Fruit fly (Drosophila melanogaster) whole organism, embryonic: ENCODE results near the gene ago.

ENCODE experiments used
- CG10366 ChIP-seq: fragments of 200-800 bp; sonication (Bioruptor generic); IDR thresholded peaks from 2 replicates; pipeline ENCODE4 v1.3.6; 2022; ENCODE audit warnings: missing biosample characterization, missing genetic modification characterization
- CG10654 ChIP-seq: fragments of 200-800 bp; sonication (Bioruptor generic); optimal IDR thresholded peaks from 2 replicates; lab custom pipeline; 2016; ENCODE audit warnings: missing biosample characterization, missing genetic modification characterization
- CG11085 ChIP-seq: fragments of 200-800 bp; sonication (Bioruptor generic); IDR thresholded peaks from 2 replicates; pipeline ENCODE4 v1.3.6; 2022; ENCODE audit warnings: missing biosample characterization, missing genetic modification characterization
- CG12299 ChIP-seq: fragments of 200-800 bp; sonication (Bioruptor generic); optimal IDR thresholded peaks from 2 replicates; lab custom pipeline; 2018; ENCODE audit warnings: missing biosample characterization, mild to moderate bottlenecking, missing genetic modification characterization
- CG13296 ChIP-seq: fragments of 200-800 bp; sonication (Bioruptor generic); optimal IDR thresholded peaks from 3 replicates; lab custom pipeline; 2018; ENCODE audit warnings: missing biosample characterization, mild to moderate bottlenecking, missing genetic modification characterization
- CG13424 ChIP-seq: fragments of 200-800 bp; sonication (Bioruptor generic); optimal IDR thresholded peaks from 2 replicates; lab custom pipeline; 2019; ENCODE audit warnings: missing biosample characterization, mild to moderate bottlenecking, missing genetic modification characterization, moderate library complexity
- CG14667 ChIP-seq: fragments of 200-800 bp; sonication (Bioruptor generic); IDR thresholded peaks from 2 replicates; pipeline ENCODE4 v1.3.6; 2022; ENCODE audit warnings: missing biosample characterization, missing genetic modification characterization
- CG15269 ChIP-seq: fragments of 200-800 bp; sonication (Bioruptor generic); optimal IDR thresholded peaks from 2 replicates; lab custom pipeline; 2018; ENCODE audit warnings: missing biosample characterization, mild to moderate bottlenecking, missing genetic modification characterization, moderate library complexity
- CG15696 ChIP-seq: fragments of 200-800 bp; sonication (Bioruptor generic); optimal IDR thresholded peaks from 2 replicates; lab custom pipeline; 2019; ENCODE audit warnings: missing biosample characterization, mild to moderate bottlenecking, missing genetic modification characterization, moderate library complexity
- CG1602 ChIP-seq: fragments of 200-800 bp; sonication (Bioruptor generic); optimal IDR thresholded peaks from 3 replicates; lab custom pipeline; 2016; ENCODE audit warnings: missing biosample characterization, missing genetic modification characterization
- CG16813 ChIP-seq: fragments of 200-800 bp; sonication (Bioruptor generic); IDR thresholded peaks from 3 replicates; pipeline ENCODE4 v1.3.6; 2022; ENCODE audit warnings: missing biosample characterization, missing genetic modification characterization; ENCODE audit not compliant: partially characterized antibody
- CG17361 ChIP-seq: fragments of 200-800 bp; sonication (Bioruptor generic); IDR thresholded peaks from 3 replicates; pipeline ENCODE4 v1.3.6; 2022; ENCODE audit warnings: missing biosample characterization, missing genetic modification characterization
- CG17829 ChIP-seq: fragments of 200-800 bp; optimal IDR thresholded peaks from 2 replicates; lab custom pipeline; 2019; ENCODE audit warnings: missing biosample characterization, mild to moderate bottlenecking, missing genetic modification characterization, moderate library complexity
- CG18599 ChIP-seq: fragments of 200-800 bp; sonication (Bioruptor generic); optimal IDR thresholded peaks from 3 replicates; lab custom pipeline; 2017; ENCODE audit warnings: missing biosample characterization, missing genetic modification characterization, mild to moderate bottlenecking, moderate library complexity, missing genetic modification reagents
- CG2129 ChIP-seq: fragments of 200-800 bp; sonication (Bioruptor generic); IDR thresholded peaks from 2 replicates; pipeline ENCODE4 v1.3.6; 2022; ENCODE audit warnings: missing biosample characterization, missing genetic modification characterization; ENCODE audit not compliant: partially characterized antibody
- CG2202 ChIP-seq: fragments of 200-800 bp; sonication (Bioruptor generic); optimal IDR thresholded peaks from 2 replicates; lab custom pipeline; 2018; ENCODE audit warnings: missing biosample characterization, mild to moderate bottlenecking, missing genetic modification characterization
- CG2678 ChIP-seq: fragments of 200-800 bp; sonication (Bioruptor generic); optimal IDR thresholded peaks from 3 replicates; lab custom pipeline; 2019; ENCODE audit warnings: missing biosample characterization, mild to moderate bottlenecking, missing genetic modification characterization, moderate library complexity
- CG32532 ChIP-seq: fragments of 200-800 bp; sonication (Bioruptor generic); IDR thresholded peaks from 2 replicates; pipeline ENCODE4 v1.3.6; 2022; ENCODE audit warnings: missing biosample characterization, missing genetic modification characterization
- CG34422 ChIP-seq: fragments of 200-800 bp; sonication (Bioruptor generic); IDR thresholded peaks from 3 replicates; pipeline ENCODE4 v1.3.6; 2022; ENCODE audit warnings: missing biosample characterization, missing genetic modification characterization
- CG7786 ChIP-seq: fragments of 200-800 bp; sonication (Bioruptor generic); optimal IDR thresholded peaks from 2 replicates; lab custom pipeline; 2016; ENCODE audit warnings: missing biosample characterization, missing genetic modification characterization
- CG8290 ChIP-seq, 3 experiments: fragments of 200-800 bp; sonication (Bioruptor generic); optimal IDR thresholded peaks; 2 replicates each; lab custom pipeline; 2016 to 2019; ENCODE audit warnings: missing biosample characterization in 3 of 3, missing genetic modification characterization in 3 of 3, mild to moderate bottlenecking in 2 of 3, moderate library complexity in 1 of 3
- CG8388 ChIP-seq: fragments of 200-800 bp; sonication (Bioruptor generic); optimal IDR thresholded peaks from 2 replicates; lab custom pipeline; 2019; ENCODE audit warnings: missing biosample characterization, mild to moderate bottlenecking, missing genetic modification characterization, moderate library complexity
- CG8944 ChIP-seq: fragments of 200-800 bp; sonication (Bioruptor generic); optimal IDR thresholded peaks from 3 replicates; lab custom pipeline; 2016; ENCODE audit warnings: missing biosample characterization, missing genetic modification characterization
- CG9437 ChIP-seq: fragments of 200-800 bp; sonication (Bioruptor generic); optimal IDR thresholded peaks from 2 replicates; lab custom pipeline; 2018; ENCODE audit warnings: missing biosample characterization, mild to moderate bottlenecking, missing genetic modification characterization
- Dll ChIP-seq: fragments of 200-800 bp; sonication (Bioruptor generic); IDR thresholded peaks from 4 replicates; pipeline ENCODE4 v1.3.6; 2022; ENCODE audit warnings: missing biosample characterization, missing genetic modification characterization; ENCODE audit not compliant: partially characterized antibody
- Ets65A ChIP-seq: fragments of 200-800 bp; sonication (Bioruptor generic); peaks from one replicate; lab custom pipeline; 2016; ENCODE audit warnings: missing biosample characterization, missing genetic modification characterization
- Hmr ChIP-seq: fragments of 200-800 bp; sonication (Bioruptor generic); optimal IDR thresholded peaks from 3 replicates; lab custom pipeline; 2017; ENCODE audit warnings: mild to moderate bottlenecking, missing biosample characterization, missing genetic modification reagents, missing genetic modification characterization
- Hsf ChIP-seq: fragments of 200-800 bp; sonication (Bioruptor generic); optimal IDR thresholded peaks from 3 replicates; lab custom pipeline; 2016; ENCODE audit warnings: missing biosample characterization, missing genetic modification characterization
- MTF-1 ChIP-seq: fragments of 200-800 bp; sonication (Bioruptor generic); optimal IDR thresholded peaks from 2 replicates; lab custom pipeline; 2018; ENCODE audit warnings: missing biosample characterization, mild to moderate bottlenecking, missing genetic modification characterization, borderline replicate concordance
- Meics ChIP-seq: fragments of 200-800 bp; sonication (Bioruptor generic); optimal IDR thresholded peaks from 2 replicates; lab custom pipeline; 2017; ENCODE audit warnings: missing biosample characterization, mild to moderate bottlenecking, missing genetic modification characterization
- Sry-δ ChIP-seq: fragments of 200-800 bp; sonication (Bioruptor generic); optimal IDR thresholded peaks from 2 replicates; lab custom pipeline; 2016; ENCODE audit warnings: missing biosample characterization, missing genetic modification characterization
- btn ChIP-seq: fragments of 200-800 bp; sonication (Bioruptor generic); optimal IDR thresholded peaks from 2 replicates; lab custom pipeline; 2016; ENCODE audit warnings: missing biosample characterization, missing genetic modification characterization
- da ChIP-seq: fragments of 200-800 bp; sonication (Bioruptor generic); optimal IDR thresholded peaks from 2 replicates; lab custom pipeline; 2016; ENCODE audit warnings: missing biosample characterization, missing genetic modification characterization
- dati ChIP-seq: fragments of 200-800 bp; sonication (Bioruptor generic); IDR thresholded peaks from 2 replicates; pipeline ENCODE4 v1.3.6; 2022; ENCODE audit warnings: missing biosample characterization, missing genetic modification characterization
- fd102C ChIP-seq: fragments of 200-800 bp; sonication (Bioruptor generic); optimal IDR thresholded peaks from 2 replicates; lab custom pipeline; 2018; ENCODE audit warnings: missing biosample characterization, mild to moderate bottlenecking, missing genetic modification characterization, moderate library complexity
- fd96Cb ChIP-seq: fragments of 200-800 bp; sonication (Bioruptor generic); optimal IDR thresholded peaks from 2 replicates; lab custom pipeline; 2018; ENCODE audit warnings: missing biosample characterization, mild to moderate bottlenecking, missing genetic modification characterization, moderate library complexity
- ftz-f1 ChIP-seq: fragments of 200-800 bp; sonication (Bioruptor generic); optimal IDR thresholded peaks from 2 replicates; lab custom pipeline; 2016; ENCODE audit warnings: missing biosample characterization, missing genetic modification characterization
- gfzf ChIP-seq: fragments of 200-800 bp; sonication (Bioruptor generic); optimal IDR thresholded peaks from 2 replicates; lab custom pipeline; 2016; ENCODE audit warnings: missing biosample characterization, mild to moderate bottlenecking, missing genetic modification characterization, moderate library complexity
- klu ChIP-seq: fragments of 200-800 bp; sonication (Bioruptor generic); IDR thresholded peaks from 2 replicates; pipeline ENCODE4 v1.3.6; 2022; ENCODE audit warnings: missing biosample characterization, missing genetic modification characterization
- mld ChIP-seq: fragments of 200-800 bp; sonication (Bioruptor generic); IDR thresholded peaks from 3 replicates; pipeline ENCODE4 v1.3.6; 2022; ENCODE audit warnings: missing biosample characterization, missing genetic modification characterization; ENCODE audit not compliant: partially characterized antibody
- odd ChIP-seq: fragments of 200-800 bp; sonication (Bioruptor generic); optimal IDR thresholded peaks from 2 replicates; lab custom pipeline; 2017; ENCODE audit warnings: missing biosample characterization, mild to moderate bottlenecking, missing genetic modification characterization
- pzg ChIP-seq: fragments of 200-800 bp; sonication (Bioruptor generic); optimal IDR thresholded peaks from 3 replicates; lab custom pipeline; 2018; ENCODE audit warnings: missing biosample characterization, mild to moderate bottlenecking, missing genetic modification characterization, moderate library complexity
- sisA ChIP-seq: fragments of 200-800 bp; sonication (Bioruptor generic); IDR thresholded peaks from 2 replicates; pipeline ENCODE4 v1.3.6; 2022; ENCODE audit warnings: missing biosample characterization, missing genetic modification characterization
- slbo ChIP-seq: fragments of 200-800 bp; sonication (Bioruptor generic); IDR thresholded peaks from 2 replicates; pipeline ENCODE4 v1.3.6; 2022; ENCODE audit warnings: missing biosample characterization, missing genetic modification characterization
- sob ChIP-seq: fragments of 200-800 bp; sonication (Bioruptor generic); IDR thresholded peaks from 2 replicates; pipeline ENCODE4 v1.3.6; 2022; ENCODE audit warnings: missing biosample characterization, missing genetic modification characterization
- sug ChIP-seq: fragments of 200-800 bp; optimal IDR thresholded peaks from 2 replicates; lab custom pipeline; 2019; ENCODE audit warnings: missing biosample characterization, mild to moderate bottlenecking, missing genetic modification characterization, moderate library complexity
- tap ChIP-seq: fragments of 200-800 bp; optimal IDR thresholded peaks from 3 replicates; lab custom pipeline; 2019; ENCODE audit warnings: missing biosample characterization, mild to moderate bottlenecking, missing genetic modification characterization, moderate library complexity
- toy ChIP-seq: fragments of 200-800 bp; sonication (Bioruptor generic); IDR thresholded peaks from 2 replicates; pipeline ENCODE4 v1.3.6; 2022; ENCODE audit warnings: missing biosample characterization, missing genetic modification characterization
- zfh2 ChIP-seq: fragments of 200-800 bp; sonication (Bioruptor generic); optimal IDR thresholded peaks from 2 replicates; lab custom pipeline; 2016; ENCODE audit warnings: missing biosample characterization, missing genetic modification characterization

The ago gene

DNA sequence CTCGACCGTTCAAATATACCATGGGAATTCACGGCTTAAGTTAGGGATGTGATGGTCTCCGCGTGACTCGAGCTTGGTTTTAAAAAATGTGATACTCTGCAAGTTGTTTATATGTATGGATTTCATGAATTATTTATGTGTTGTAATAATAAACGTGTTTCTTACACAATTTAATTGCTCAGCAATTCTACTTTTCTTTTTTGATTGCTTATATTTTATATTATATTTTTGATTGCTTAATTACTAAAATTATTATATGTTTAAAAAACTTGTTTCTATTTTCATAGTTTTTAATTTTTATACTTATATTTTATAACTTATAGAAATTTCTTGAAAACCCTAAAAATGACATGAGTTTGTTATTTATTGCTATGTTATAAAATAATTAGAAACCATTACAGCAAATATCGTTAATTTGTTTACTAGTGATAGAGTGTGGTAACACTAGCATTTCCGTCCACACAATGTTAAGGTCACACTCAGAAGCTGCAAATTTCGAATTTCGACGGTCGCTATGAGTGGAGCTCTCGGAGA, at the start of gene ago, which contains the start of gene CG1265:
ago (minus strand) TSS at position 6 of the 534 bp plus-strand sequence.
CG1265 (plus strand) TSS at position 476 of the 534 bp plus-strand sequence.
- TF ChIP-seq CG11085 (GFP tag; lab: Robert Waterston, UW) (0 out of 2 replicates have a peak, but pooled peaks have one; percentile 6), CG10654 (GFP tag; lab: Kevin White, UChicago) (peak; percentile 28), CG16813 (GFP tag; lab: Robert Waterston, UW) (peak; percentile 59; the same call in 2 of the 3 replicates), Hsf (peak; percentile 5), CG12299 (tag; lab: Kevin White, UChicago) (no peak), gfzf (GFP tag; lab: Kevin White, UChicago) (peak; percentile 73), zfh2 (GFP tag; lab: Kevin White, UChicago) (peak; percentile 8), pzg (GFP tag; lab: Kevin White, UChicago) (peak; percentile 14), CG8944 (GFP tag; lab: Kevin White, UChicago) (no peak), tap (tag; lab: Kevin White, UChicago) (no peak), klu (peak; percentile 16; the same call in 1 of the 2 replicates), CG15269 (tag; lab: Kevin White, UChicago) (peak; percentile 52), CG10366 (GFP tag; lab: Robert Waterston, UW) (peak; percentile 9; the same call in 1 of the 2 replicates), Ets65A (GFP tag; lab: Kevin White, UChicago) (peak; percentile 63), ftz-f1 (GFP tag; lab: Kevin White, UChicago) (no peak), btn (GFP tag; lab: Kevin White, UChicago) (no peak), CG18599 (GFP tag; lab: Kevin White, UChicago) (peak; percentile 37), Meics (GFP tag; lab: Kevin White, UChicago) (peak; percentile 55), CG17829 (tag; lab: Kevin White, UChicago) (peak; percentile 52), slbo (peak; percentile 67), Sry-δ (GFP tag; lab: Kevin White, UChicago) (peak; percentile 68), CG9437 (peak; percentile 42), sisA (GFP tag; lab: Robert Waterston, UW) (peak; percentile 42), toy (GFP tag; lab: Robert Waterston, UW) (no peak), CG1602 (GFP tag; lab: Kevin White, UChicago) (peak; percentile 34), Hmr (GFP tag; lab: Kevin White, UChicago) (peak; percentile 55), CG8388 (GFP tag; lab: Kevin White, UChicago) (peak; percentile 24), sob (GFP tag; lab: Robert Waterston, UW) (peak; percentile 15; the same call in 1 of the 2 replicates), mld (no peak), CG17361 (GFP tag; lab: Robert Waterston, UW) (peak; percentile 83), fd96Cb (peak; percentile 21), CG15696 (tag; lab: Kevin White, UChicago) (peak; percentile 49), Dll (peak; percentile 39; the same call in 2 of the 4 replicates), odd (GFP tag; lab: Kevin White, UChicago) (peak; percentile 45), CG2678 (peak; percentile 54), sug (peak; percentile 43), CG8290 (GFP tag; optimal IDR thresholded peaks at IDR 0.05; lab: Kevin White, UChicago) (no peak), CG8290 (tag; optimal IDR thresholded peaks at IDR 0.05; lab: Kevin White, UChicago) (peak in 1 of 2 experiments; percentile 53), CG14667 (GFP tag; lab: Robert Waterston, UW) (peak; percentile 46; the same call in 1 of the 2 replicates), CG32532 (peak; percentile 8), CG2202 (tag; lab: Kevin White, UChicago) (no peak), CG7786 (GFP tag; lab: Kevin White, UChicago) (peak; percentile 24), CG2129 (0 out of 2 replicates have a peak, but pooled peaks have one; percentile 11), MTF-1 (peak; percentile 2), CG13424 (peak; percentile 57), dati (GFP tag; lab: Robert Waterston, UW) (0 out of 2 replicates have a peak, but pooled peaks have one; percentile 19), CG34422 (GFP tag; lab: Robert Waterston, UW) (peak; percentile 24; the same call in 2 of the 3 replicates), CG13296 (GFP tag; lab: Kevin White, UChicago) (peak; percentile 40), fd102C (GFP tag; lab: Kevin White, UChicago) (no peak), da (GFP tag; lab: Kevin White, UChicago) (no peak)
